Worm (Caenorhabditis elegans): Measurements from ENCODE around the gene W03F9.4.

ce11 chrV:122750-123149 lies 28.4 kb downstream of the W03F9.4 start, which contains the start of gene cgp-1:
- no peak for TF ChIP-seq him-1 (tag; optimal IDR thresholded peaks at IDR 0.05)
- no peak for TF ChIP-seq dao-5 (tag; optimal IDR thresholded peaks at IDR 0.05)
- TF ChIP-seq W03F9.2 (tag; optimal IDR thresholded peaks at IDR 0.05): peak; percentile 91
